Fruit fly (Drosophila melanogaster) whole organism, embryonic: ENCODE measurements around the gene Vago.

Experiments used
- BEAF-32 ChIP-seq: fragments of 200-800 bp; sonication (Bioruptor generic); optimal IDR thresholded peaks from 3 replicates; lab custom pipeline; 2017; ENCODE audit warnings: missing biosample characterization, missing genetic modification characterization, mild to moderate bottlenecking, moderate library complexity, missing genetic modification reagents
- Bgb ChIP-seq: fragments of 200-800 bp; sonication (Bioruptor generic); IDR thresholded peaks from 2 replicates; pipeline ENCODE4 v1.3.6; 2022; ENCODE audit warnings: missing biosample characterization, missing genetic modification characterization; ENCODE audit not compliant: partially characterized antibody
- CG10209 ChIP-seq: fragments of 200-800 bp; sonication (Bioruptor generic); optimal IDR thresholded peaks from 3 replicates; lab custom pipeline; 2017; ENCODE audit warnings: missing biosample characterization, mild to moderate bottlenecking, missing genetic modification characterization, missing genetic modification reagents
- CG10543 ChIP-seq: fragments of 200-800 bp; sonication (Bioruptor generic); optimal IDR thresholded peaks from 3 replicates; lab custom pipeline; 2017; ENCODE audit warnings: missing biosample characterization, mild to moderate bottlenecking, missing genetic modification characterization, moderate library complexity
- CG11560 ChIP-seq: fragments of 200-800 bp; sonication (Bioruptor generic); IDR thresholded peaks from 3 replicates; pipeline ENCODE4 v1.3.6; 2022; ENCODE audit warnings: missing biosample characterization, missing genetic modification characterization
- CG12219 ChIP-seq: fragments of 200-800 bp; sonication (Bioruptor generic); optimal IDR thresholded peaks from 3 replicates; lab custom pipeline; 2018; ENCODE audit warnings: missing biosample characterization, mild to moderate bottlenecking, missing genetic modification characterization
- CG15696 ChIP-seq: fragments of 200-800 bp; sonication (Bioruptor generic); optimal IDR thresholded peaks from 2 replicates; lab custom pipeline; 2019; ENCODE audit warnings: missing biosample characterization, mild to moderate bottlenecking, missing genetic modification characterization, moderate library complexity
- CG1602 ChIP-seq: fragments of 200-800 bp; sonication (Bioruptor generic); optimal IDR thresholded peaks from 3 replicates; lab custom pipeline; 2016; ENCODE audit warnings: missing biosample characterization, missing genetic modification characterization
- CG17385 ChIP-seq: fragments of 200-800 bp; sonication (Bioruptor generic); optimal IDR thresholded peaks from 3 replicates; lab custom pipeline; 2018; ENCODE audit warnings: missing biosample characterization, mild to moderate bottlenecking, missing genetic modification characterization
- CG18764 ChIP-seq: fragments of 200-800 bp; sonication (Bioruptor generic); optimal IDR thresholded peaks from 3 replicates; lab custom pipeline; 2016; ENCODE audit warnings: missing biosample characterization, missing genetic modification characterization
- CG2199 ChIP-seq: fragments of 200-800 bp; sonication (Bioruptor generic); IDR thresholded peaks from 3 replicates; pipeline ENCODE4 v1.3.6; 2022; ENCODE audit warnings: missing biosample characterization, missing genetic modification characterization
- CG31388 ChIP-seq: fragments of 200-800 bp; sonication (Bioruptor generic); optimal IDR thresholded peaks from 2 replicates; lab custom pipeline; 2016; ENCODE audit warnings: missing biosample characterization, missing genetic modification characterization
- CG3281 ChIP-seq: fragments of 200-800 bp; sonication (Bioruptor generic); optimal IDR thresholded peaks from 3 replicates; lab custom pipeline; 2017; ENCODE audit warnings: missing biosample characterization, mild to moderate bottlenecking, missing genetic modification characterization
- CG7556 ChIP-seq: fragments of 200-800 bp; sonication (Bioruptor generic); optimal IDR thresholded peaks from 2 replicates; lab custom pipeline; 2017; ENCODE audit warnings: missing biosample characterization, mild to moderate bottlenecking, missing genetic modification characterization
- CG8924 ChIP-seq: fragments of 200-800 bp; optimal IDR thresholded peaks from 3 replicates; lab custom pipeline; 2019; ENCODE audit warnings: missing biosample characterization, mild to moderate bottlenecking, missing genetic modification characterization, moderate library complexity
- CG9215 ChIP-seq: fragments of 200-800 bp; sonication (Bioruptor generic); IDR thresholded peaks from 2 replicates; pipeline ENCODE4 v1.3.6; 2022; ENCODE audit warnings: missing biosample characterization, missing genetic modification characterization
- CG9437 ChIP-seq: fragments of 200-800 bp; sonication (Bioruptor generic); optimal IDR thresholded peaks from 2 replicates; lab custom pipeline; 2018; ENCODE audit warnings: missing biosample characterization, mild to moderate bottlenecking, missing genetic modification characterization
- D19A ChIP-seq: fragments of 200-800 bp; optimal IDR thresholded peaks from 3 replicates; lab custom pipeline; 2019; ENCODE audit warnings: missing biosample characterization, mild to moderate bottlenecking, missing genetic modification characterization, moderate library complexity
- Dp ChIP-seq: fragments of 200-800 bp; sonication (Bioruptor generic); optimal IDR thresholded peaks from 2 replicates; lab custom pipeline; 2018; ENCODE audit warnings: missing biosample characterization, mild to moderate bottlenecking, missing genetic modification characterization, moderate library complexity
- Drgx ChIP-seq: fragments of 200-800 bp; sonication (Bioruptor generic); IDR thresholded peaks from 2 replicates; pipeline ENCODE4 v1.3.6; 2022; ENCODE audit warnings: missing biosample characterization, missing genetic modification characterization
- E2f2 ChIP-seq: fragments of 200-800 bp; sonication (Bioruptor generic); IDR thresholded peaks from 2 replicates; pipeline ENCODE4 v1.3.6; 2022; ENCODE audit warnings: missing biosample characterization, missing genetic modification characterization
- Gsc ChIP-seq: fragments of 200-800 bp; sonication (Bioruptor generic); IDR thresholded peaks from 2 replicates; pipeline ENCODE4 v1.3.6; 2022; ENCODE audit warnings: missing biosample characterization, missing genetic modification characterization
- Nf-YA ChIP-seq: fragments of 200-800 bp; sonication (Bioruptor generic); IDR thresholded peaks from 2 replicates; pipeline ENCODE4 v1.3.6; 2022; ENCODE audit warnings: missing biosample characterization, missing genetic modification characterization
- Nf-YC ChIP-seq: fragments of 200-800 bp; optimal IDR thresholded peaks from 3 replicates; lab custom pipeline; 2019; ENCODE audit warnings: missing biosample characterization, mild to moderate bottlenecking, missing genetic modification characterization, moderate library complexity
- Opbp ChIP-seq: fragments of 200-800 bp; sonication (Bioruptor generic); IDR thresholded peaks from 3 replicates; pipeline ENCODE4 v1.3.6; 2022; ENCODE audit warnings: missing biosample characterization, missing genetic modification characterization; ENCODE audit not compliant: partially characterized antibody
- PHDP ChIP-seq: fragments of 200-800 bp; sonication (Bioruptor generic); optimal IDR thresholded peaks from 3 replicates; lab custom pipeline; 2018; ENCODE audit warnings: missing biosample characterization, mild to moderate bottlenecking, missing genetic modification characterization, moderate library complexity
- Poxn ChIP-seq: fragments of 200-800 bp; sonication (Bioruptor generic); IDR thresholded peaks from 2 replicates; pipeline ENCODE4 v1.3.6; 2022; ENCODE audit warnings: missing biosample characterization, missing genetic modification characterization
- ac ChIP-seq: fragments of 200-800 bp; sonication (Bioruptor generic); optimal IDR thresholded peaks from 3 replicates; lab custom pipeline; 2017; ENCODE audit warnings: missing biosample characterization, mild to moderate bottlenecking, missing genetic modification characterization
- ash1 ChIP-seq: fragments of 200-800 bp; sonication (Bioruptor generic); optimal IDR thresholded peaks from 2 replicates; lab custom pipeline; 2018; ENCODE audit warnings: missing biosample characterization, mild to moderate bottlenecking, missing genetic modification characterization
- bowl ChIP-seq: fragments of 200-800 bp; sonication (Bioruptor generic); IDR thresholded peaks from 2 replicates; pipeline ENCODE4 v1.3.6; 2022; ENCODE audit warnings: missing biosample characterization, missing genetic modification characterization
- bsh ChIP-seq, 2 experiments: fragments of 200-800 bp; sonication (Bioruptor generic); optimal IDR thresholded peaks; 2 replicates each; lab custom pipeline; 2017 to 2018; ENCODE audit warnings: mild to moderate bottlenecking in 2 of 2, missing biosample characterization in 2 of 2, missing genetic modification characterization in 2 of 2, moderate library complexity in 1 of 2
- dan ChIP-seq: fragments of 200-800 bp; sonication (Bioruptor generic); IDR thresholded peaks from 2 replicates; pipeline ENCODE4 v1.3.6; 2022; ENCODE audit warnings: missing biosample characterization, missing genetic modification characterization
- esg ChIP-seq: fragments of 200-800 bp; sonication (Bioruptor generic); conservative IDR thresholded peaks from 2 replicates; pipeline ENCODE4 v1.3.6; 2022; ENCODE audit warnings: missing biosample characterization, missing genetic modification characterization
- ewg ChIP-seq: fragments of 200-800 bp; sonication (Bioruptor generic); optimal IDR thresholded peaks from 3 replicates; lab custom pipeline; 2017; ENCODE audit warnings: mild to moderate bottlenecking, missing biosample characterization, missing genetic modification reagents, missing genetic modification characterization
- exex ChIP-seq: fragments of 200-800 bp; sonication (Bioruptor generic); optimal IDR thresholded peaks from 4 replicates; lab custom pipeline; 2018; ENCODE audit warnings: missing biosample characterization, mild to moderate bottlenecking, missing genetic modification characterization, moderate library complexity
- gcm ChIP-seq: fragments of 200-800 bp; sonication (Bioruptor generic); optimal IDR thresholded peaks from 2 replicates; lab custom pipeline; 2019; ENCODE audit warnings: missing biosample characterization, mild to moderate bottlenecking, missing genetic modification characterization, moderate library complexity
- hb ChIP-seq: fragments of 200-800 bp; sonication (Bioruptor generic); IDR thresholded peaks from 3 replicates; pipeline ENCODE4 v1.3.6; 2022; ENCODE audit warnings: missing biosample characterization, missing genetic modification characterization; ENCODE audit not compliant: partially characterized antibody
- inv ChIP-seq: fragments of 200-800 bp; sonication (Bioruptor generic); IDR thresholded peaks from 2 replicates; pipeline ENCODE4 v1.3.6; 2022; ENCODE audit warnings: missing biosample characterization, missing genetic modification characterization; ENCODE audit not compliant: partially characterized antibody
- ken ChIP-seq: fragments of 200-800 bp; sonication (Bioruptor generic); IDR thresholded peaks from 3 replicates; pipeline ENCODE4 v1.3.6; 2022; ENCODE audit warnings: missing biosample characterization, missing genetic modification characterization
- knrl ChIP-seq: fragments of 200-800 bp; sonication (Bioruptor generic); IDR thresholded peaks from 3 replicates; pipeline ENCODE4 v1.3.6; 2022; ENCODE audit warnings: missing biosample characterization, missing genetic modification characterization; ENCODE audit not compliant: partially characterized antibody
- lbe ChIP-seq: fragments of 200-800 bp; sonication (Bioruptor generic); optimal IDR thresholded peaks from 2 replicates; lab custom pipeline; 2016; ENCODE audit warnings: missing biosample characterization, mild to moderate bottlenecking, missing genetic modification characterization
- mam ChIP-seq: fragments of 200-800 bp; sonication (Bioruptor generic); optimal IDR thresholded peaks from 3 replicates; lab custom pipeline; 2016; ENCODE audit warnings: missing biosample characterization, missing genetic modification characterization
- nerfin-1 ChIP-seq: fragments of 200-800 bp; sonication (Bioruptor generic); optimal IDR thresholded peaks from 3 replicates; lab custom pipeline; 2019; ENCODE audit warnings: missing biosample characterization, mild to moderate bottlenecking, missing genetic modification characterization, moderate library complexity
- pum ChIP-seq: fragments of 200-800 bp; sonication (Bioruptor generic); optimal IDR thresholded peaks from 2 replicates; lab custom pipeline; 2016; ENCODE audit warnings: missing biosample characterization, missing genetic modification characterization
- slbo ChIP-seq: fragments of 200-800 bp; sonication (Bioruptor generic); IDR thresholded peaks from 2 replicates; pipeline ENCODE4 v1.3.6; 2022; ENCODE audit warnings: missing biosample characterization, missing genetic modification characterization
- ssp ChIP-seq: fragments of 200-800 bp; sonication (Bioruptor generic); IDR thresholded peaks from 2 replicates; pipeline ENCODE4 v1.3.6; 2022; ENCODE audit warnings: missing biosample characterization, missing genetic modification characterization
- vfl ChIP-seq: fragments of 200-800 bp; sonication (Bioruptor generic); optimal IDR thresholded peaks from 2 replicates; lab custom pipeline; 2016; ENCODE audit warnings: missing biosample characterization, missing genetic modification characterization
- wek ChIP-seq: fragments of 200-800 bp; sonication (Bioruptor generic); optimal IDR thresholded peaks from 3 replicates; lab custom pipeline; 2018; ENCODE audit warnings: missing biosample characterization, mild to moderate bottlenecking, missing genetic modification characterization, moderate library complexity
- yki ChIP-seq: fragments of >200 bp; optimal IDR thresholded peaks from 3 replicates; lab custom pipeline; 2018

Vago gene

DNA sequence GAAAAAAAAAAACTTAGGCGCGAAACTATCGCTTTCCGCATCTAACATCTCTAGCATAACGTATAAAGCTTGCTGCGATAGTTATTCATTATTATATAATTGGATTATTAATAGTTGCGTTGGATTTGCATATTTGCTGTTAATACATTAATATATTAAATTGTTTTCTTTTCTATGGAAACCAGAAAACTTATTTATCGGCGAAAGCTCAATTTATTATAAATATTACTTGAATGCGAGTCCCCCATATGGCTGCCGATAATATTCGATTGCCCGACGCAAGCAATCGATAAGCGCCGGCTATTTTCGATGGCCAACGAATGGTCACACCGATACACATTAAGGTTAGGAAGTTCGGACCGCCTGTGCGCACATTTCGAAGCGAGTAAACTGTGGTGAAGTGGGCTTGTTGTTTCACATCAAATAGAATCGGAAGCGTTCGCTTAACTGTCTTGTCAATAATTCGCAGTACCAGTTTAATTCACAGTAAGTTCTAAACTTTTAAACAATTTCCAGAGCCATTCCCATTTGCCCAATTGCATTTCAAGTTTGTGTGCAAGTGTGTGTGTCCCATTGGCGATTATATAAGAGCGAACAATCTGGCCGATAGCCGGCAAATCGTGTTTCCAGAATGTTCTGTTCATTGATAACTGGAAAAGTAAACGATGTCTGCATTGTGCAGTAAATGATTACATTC lies 19.2 kb downstream of the Vago start, which contains the start of gene Hsp60A (continued):
- TF ChIP-seq pum (no peak), nerfin-1 (peak; percentile 26), knrl (GFP tag; lab: Robert Waterston, UW) (peak; percentile 90), Gsc (GFP tag; lab: Robert Waterston, UW) (no peak), CG18764 (peak; percentile 28), CG17385 (GFP tag; lab: Kevin White, UChicago) (no peak), ash1 (GFP tag; lab: Kevin White, UChicago) (no peak), wek (GFP tag; lab: Kevin White, UChicago) (peak; percentile 97), CG8924 (tag; lab: Kevin White, UChicago) (peak; percentile 33), esg (GFP tag; lab: Robert Waterston, UW) (peak; percentile 24; the same call in 1 of the 2 replicates), Opbp (GFP tag; lab: Robert Waterston, UW) (peak; percentile 69; the same call in 2 of the 3 replicates), slbo (GFP tag; lab: Robert Waterston, UW) (peak; percentile 58; the same call in 1 of the 2 replicates), Nf-YA (GFP tag; lab: Robert Waterston, UW) (no peak), ewg (GFP tag; lab: Kevin White, UChicago) (no peak), CG9437 (GFP tag; lab: Kevin White, UChicago) (peak; percentile 98), CG9215 (GFP tag; lab: Robert Waterston, UW) (0 out of 2 replicates have a peak, but pooled peaks have one; percentile 25), E2f2 (GFP tag; lab: Robert Waterston, UW) (peak; percentile 92), Drgx (GFP tag; lab: Robert Waterston, UW) (peak; percentile 27; the same call in 1 of the 2 replicates), lbe (GFP tag; lab: Kevin White, UChicago) (peak; percentile 21), D19A (tag; lab: Kevin White, UChicago) (peak; percentile 27), Bgb (peak; percentile 77), bsh (GFP tag; optimal IDR thresholded peaks at IDR 0.05; lab: Kevin White, UChicago) (peak in 1 of 2 experiments; percentile 55), PHDP (tag; lab: Kevin White, UChicago) (peak; percentile 70), hb (GFP tag; lab: Robert Waterston, UW) (peak; percentile 76; the same call in 2 of the 3 replicates), CG10209 (GFP tag; lab: Kevin White, UChicago) (peak; percentile 39), vfl (GFP tag; lab: Kevin White, UChicago) (peak; percentile 41), Dp (GFP tag; lab: Kevin White, UChicago) (peak; percentile 85), CG3281 (GFP tag; lab: Kevin White, UChicago) (peak; percentile 33), CG31388 (GFP tag; lab: Kevin White, UChicago) (peak; percentile 8), ac (GFP tag; lab: Kevin White, UChicago) (no peak), ken (GFP tag; lab: Robert Waterston, UW) (0 out of 3 replicates have a peak, but pooled peaks have one; percentile 42), inv (GFP tag; lab: Robert Waterston, UW) (peak; percentile 81), gcm (no peak), ssp (peak; percentile 30; the same call in 1 of the 2 replicates), bowl (no peak), dan (GFP tag; lab: Robert Waterston, UW) (no peak), CG10543 (GFP tag; lab: Kevin White, UChicago) (no peak), exex (peak; percentile 12), Nf-YC (tag; lab: Kevin White, UChicago) (peak; percentile 53), CG12219 (GFP tag; lab: Kevin White, UChicago) (no peak), BEAF-32 (GFP tag; lab: Kevin White, UChicago) (peak; percentile 86), CG11560 (tag; lab: Robert Waterston, UW) (peak; percentile 98), CG2199 (GFP tag; lab: Robert Waterston, UW) (no peak), CG7556 (GFP tag; lab: Kevin White, UChicago) (peak; percentile 21), Poxn (GFP tag; lab: Robert Waterston, UW) (no peak), mam (GFP tag; lab: Kevin White, UChicago) (peak; percentile 34), CG15696 (tag; lab: Kevin White, UChicago) (peak; percentile 31), CG1602 (GFP tag; lab: Kevin White, UChicago) (no peak), yki (no peak)
